Worm (Caenorhabditis elegans) whole organism, midembryonic: Measurements from ENCODE around the gene clec-86.

ENCODE experiments used
- T22C8.4 ChIP-seq: fragments of 200-800 bp; sonication (Bioruptor generic); IDR thresholded peaks from 2 replicates; pipeline ENCODE4 v1.3.6; 2022; ENCODE audit warnings: missing genetic modification characterization, missing compliant biosample characterization
- cog-1 ChIP-seq: sonication (generic microtip); optimal IDR thresholded peaks from 2 replicates; lab custom pipeline; 2016; ENCODE audit warnings: missing genetic modification characterization, missing compliant biosample characterization
- flt-1 ChIP-seq: fragments of 200-800 bp; sonication (Bioruptor generic); IDR thresholded peaks from 2 replicates; pipeline ENCODE4 v1.3.6; 2022; ENCODE audit warnings: missing genetic modification characterization, missing compliant biosample characterization
- klf-2 ChIP-seq: fragments of 200-800 bp; sonication (Bioruptor generic); conservative IDR thresholded peaks from 2 replicates; pipeline ENCODE4 v1.3.6; 2022; ENCODE audit warnings: missing genetic modification reagents, missing genetic modification characterization, missing compliant biosample characterization
- ref-1 ChIP-seq: fragments of 200-800 bp; sonication (Bioruptor generic); conservative IDR thresholded peaks from 2 replicates; pipeline ENCODE4 v1.3.6; 2022; ENCODE audit warnings: missing genetic modification reagents, missing genetic modification characterization, missing compliant biosample characterization
- tab-1 ChIP-seq: fragments of 200-800 bp; sonication (Bioruptor generic); IDR thresholded peaks from 2 replicates; pipeline ENCODE4 v1.3.6; 2022; ENCODE audit warnings: missing genetic modification characterization, missing compliant biosample characterization
- ztf-23 ChIP-seq: fragments of 200-800 bp; sonication (Bioruptor generic); IDR thresholded peaks from 2 replicates; pipeline ENCODE4 v1.3.6; 2022; ENCODE audit warnings: missing genetic modification reagents, missing genetic modification characterization, missing compliant biosample characterization
- ztf-29 ChIP-seq: fragments of 200-800 bp; sonication (Bioruptor generic); IDR thresholded peaks from 2 replicates; pipeline ENCODE4 v1.3.6; 2022; ENCODE audit warnings: missing genetic modification reagents, missing genetic modification characterization, missing compliant biosample characterization

DNA sequence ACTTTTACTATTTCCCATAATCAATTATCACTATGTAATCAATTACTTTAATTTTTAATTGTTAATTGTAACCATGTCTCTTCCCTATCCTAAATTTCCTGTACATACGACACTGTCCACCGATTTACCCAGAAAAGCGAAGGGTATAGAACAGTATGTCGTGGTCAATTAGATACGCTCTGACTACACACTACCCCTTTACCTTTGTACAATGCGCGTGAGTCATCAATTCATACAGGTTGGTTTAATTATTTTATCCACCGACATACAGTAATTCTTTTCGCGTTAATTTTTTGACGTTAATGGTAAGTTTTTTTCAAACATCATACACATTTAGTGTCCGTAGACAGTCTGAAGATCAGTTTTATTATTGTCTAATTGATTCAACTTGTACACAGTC is 42.0 kb downstream of the clec-86 start:
- no peak for TF ChIP-seq T22C8.4 (GFP tag; lab: Robert Waterston, UW)
- TF ChIP-seq tab-1 (GFP tag; lab: Robert Waterston, UW), result no peak
- TF ChIP-seq flt-1 (GFP tag; lab: Robert Waterston, UW), result no peak
- no peak for TF ChIP-seq cog-1 (tag; lab: Kevin White, UChicago)
- TF ChIP-seq klf-2, result no peak
- TF ChIP-seq ref-1 (GFP tag; lab: Robert Waterston, UW), result no peak
- no peak; the same call in 1 of the 2 replicates for TF ChIP-seq ztf-23 (GFP tag; lab: Robert Waterston, UW)
- no peak for TF ChIP-seq ztf-29
